Fruit fly (Drosophila melanogaster) whole organism, embryonic: ENCODE measurements around the gene CG32712.
A peak's percentile ranks its signal among the peaks of the same experiment; 100 is the strongest.

Source experiments
- Atf6 ChIP-seq: fragments of 200-800 bp; sonication (Bioruptor generic); IDR thresholded peaks from 2 replicates; pipeline ENCODE4 v1.3.6; 2022; ENCODE audit warnings: missing biosample characterization, missing genetic modification characterization
- CG10267 ChIP-seq: fragments of 200-800 bp; sonication (Bioruptor generic); optimal IDR thresholded peaks from 2 replicates; lab custom pipeline; 2018; ENCODE audit warnings: missing biosample characterization, mild to moderate bottlenecking, missing genetic modification characterization, moderate library complexity
- CG10366 ChIP-seq: fragments of 200-800 bp; sonication (Bioruptor generic); IDR thresholded peaks from 2 replicates; pipeline ENCODE4 v1.3.6; 2022; ENCODE audit warnings: missing biosample characterization, missing genetic modification characterization
- CG10565 ChIP-seq: fragments of 200-800 bp; sonication (Bioruptor generic); optimal IDR thresholded peaks from 3 replicates; lab custom pipeline; 2016; ENCODE audit warnings: missing biosample characterization, mild to moderate bottlenecking, missing genetic modification characterization
- CG11093 ChIP-seq: fragments of 200-800 bp; sonication (Bioruptor generic); IDR thresholded peaks from 3 replicates; pipeline ENCODE4 v1.3.6; 2022; ENCODE audit warnings: missing biosample characterization, missing genetic modification characterization
- CG11456 ChIP-seq: fragments of 200-800 bp; sonication (Bioruptor generic); IDR thresholded peaks from 3 replicates; pipeline ENCODE4 v1.3.6; 2022; ENCODE audit warnings: missing biosample characterization, missing genetic modification characterization
- CG12391 ChIP-seq: fragments of 200-800 bp; sonication (Bioruptor generic); optimal IDR thresholded peaks from 3 replicates; lab custom pipeline; 2018; ENCODE audit warnings: missing biosample characterization, mild to moderate bottlenecking, missing genetic modification characterization, moderate library complexity
- CG13296 ChIP-seq: fragments of 200-800 bp; sonication (Bioruptor generic); optimal IDR thresholded peaks from 3 replicates; lab custom pipeline; 2018; ENCODE audit warnings: missing biosample characterization, mild to moderate bottlenecking, missing genetic modification characterization
- CG17385 ChIP-seq: fragments of 200-800 bp; sonication (Bioruptor generic); optimal IDR thresholded peaks from 3 replicates; lab custom pipeline; 2018; ENCODE audit warnings: missing biosample characterization, mild to moderate bottlenecking, missing genetic modification characterization
- CG2120 ChIP-seq: fragments of 200-800 bp; sonication (Bioruptor generic); optimal IDR thresholded peaks from 3 replicates; lab custom pipeline; 2016; ENCODE audit warnings: missing biosample characterization, missing genetic modification characterization
- CG30020 ChIP-seq: fragments of 200-800 bp; optimal IDR thresholded peaks from 2 replicates; lab custom pipeline; 2019; ENCODE audit warnings: missing biosample characterization, mild to moderate bottlenecking, missing genetic modification characterization, moderate library complexity
- CG31224 ChIP-seq: fragments of 200-800 bp; sonication (Bioruptor generic); IDR thresholded peaks from 2 replicates; pipeline ENCODE4 v1.3.6; 2022; ENCODE audit warnings: missing biosample characterization, missing genetic modification characterization
- CG4617 ChIP-seq: fragments of 200-800 bp; sonication (Bioruptor generic); optimal IDR thresholded peaks from 3 replicates; lab custom pipeline; 2016; ENCODE audit warnings: missing biosample characterization, missing genetic modification characterization, borderline replicate concordance
- CG7271 ChIP-seq: fragments of 200-800 bp; sonication (Bioruptor generic); optimal IDR thresholded peaks from 2 replicates; lab custom pipeline; 2018; ENCODE audit warnings: missing biosample characterization, mild to moderate bottlenecking, missing genetic modification characterization, moderate library complexity
- CG7357 ChIP-seq: fragments of 200-800 bp; sonication (Bioruptor generic); IDR thresholded peaks from 3 replicates; pipeline ENCODE4 v1.3.6; 2022; ENCODE audit warnings: missing biosample characterization, missing genetic modification characterization
- CG8089 ChIP-seq: fragments of 200-800 bp; sonication (Bioruptor generic); optimal IDR thresholded peaks from 3 replicates; lab custom pipeline; 2016; ENCODE audit warnings: missing biosample characterization, missing genetic modification characterization
- CG9215 ChIP-seq: fragments of 200-800 bp; sonication (Bioruptor generic); IDR thresholded peaks from 2 replicates; pipeline ENCODE4 v1.3.6; 2022; ENCODE audit warnings: missing biosample characterization, missing genetic modification characterization
- CG9727 ChIP-seq: fragments of 200-800 bp; sonication (Bioruptor generic); optimal IDR thresholded peaks from 3 replicates; lab custom pipeline; 2017; ENCODE audit warnings: missing biosample characterization, mild to moderate bottlenecking, missing genetic modification characterization
- CoRest ChIP-seq: fragments of 200-800 bp; sonication (Bioruptor generic); optimal IDR thresholded peaks from 3 replicates; lab custom pipeline; 2018; ENCODE audit warnings: missing biosample characterization, mild to moderate bottlenecking, missing genetic modification characterization, moderate library complexity
- Dip3 ChIP-seq: fragments of 200-800 bp; sonication (Bioruptor generic); optimal IDR thresholded peaks from 3 replicates; lab custom pipeline; 2016; ENCODE audit warnings: missing biosample characterization, missing genetic modification characterization
- Doc2 ChIP-seq: fragments of 200-800 bp; sonication (Bioruptor generic); IDR thresholded peaks from 2 replicates; pipeline ENCODE4 v1.3.6; 2022; ENCODE audit warnings: missing biosample characterization, missing genetic modification characterization
- Eip74EF ChIP-seq, 2 experiments: fragments of 200-800 bp in 1 of 2; fragments of >200 bp in 1 of 2; sonication (Bioruptor generic) in 1 of 2; optimal IDR thresholded peaks; 2 replicates each; lab custom pipeline; 2017 to 2019; ENCODE audit warnings: missing biosample characterization in 2 of 2, missing genetic modification characterization in 2 of 2, mild to moderate bottlenecking in 1 of 2, moderate library complexity in 1 of 2
- H15 ChIP-seq: fragments of 200-800 bp; sonication (Bioruptor generic); IDR thresholded peaks from 3 replicates; pipeline ENCODE4 v1.3.6; 2022; ENCODE audit warnings: missing biosample characterization, missing genetic modification characterization
- HmgZ ChIP-seq: fragments of 200-800 bp; sonication (Bioruptor generic); optimal IDR thresholded peaks from 2 replicates; lab custom pipeline; 2018; ENCODE audit warnings: missing biosample characterization, mild to moderate bottlenecking, missing genetic modification characterization
- MBD-R2 ChIP-seq: fragments of 200-800 bp; sonication (Bioruptor generic); IDR thresholded peaks from 2 replicates; pipeline ENCODE4 v1.3.6; 2022; ENCODE audit warnings: missing biosample characterization, missing genetic modification characterization
- Mes4 ChIP-seq: fragments of 200-800 bp; sonication (Bioruptor generic); optimal IDR thresholded peaks from 2 replicates; lab custom pipeline; 2016; ENCODE audit warnings: missing biosample characterization, missing genetic modification characterization
- NfI ChIP-seq: fragments of 200-800 bp; sonication (Bioruptor generic); optimal IDR thresholded peaks from 3 replicates; lab custom pipeline; 2018; ENCODE audit warnings: missing biosample characterization, mild to moderate bottlenecking, missing genetic modification characterization, moderate library complexity
- Pdp1 ChIP-seq, 2 experiments: fragments of 200-800 bp; sonication (Bioruptor generic); optimal IDR thresholded peaks; 3 replicates each; lab custom pipeline; 2016; ENCODE audit warnings: missing biosample characterization in 2 of 2, missing genetic modification characterization in 2 of 2, mild to moderate bottlenecking in 1 of 2, moderate library complexity in 1 of 2
- Six4 ChIP-seq: fragments of 200-800 bp; sonication (Bioruptor generic); optimal IDR thresholded peaks from 2 replicates; lab custom pipeline; 2016; ENCODE audit warnings: missing biosample characterization, missing genetic modification characterization
- Sox100B ChIP-seq: fragments of 200-800 bp; sonication (Bioruptor generic); optimal IDR thresholded peaks from 3 replicates; lab custom pipeline; 2018; ENCODE audit warnings: missing biosample characterization, mild to moderate bottlenecking, missing genetic modification characterization
- ash1 ChIP-seq: fragments of 200-800 bp; sonication (Bioruptor generic); optimal IDR thresholded peaks from 2 replicates; lab custom pipeline; 2018; ENCODE audit warnings: missing biosample characterization, mild to moderate bottlenecking, missing genetic modification characterization
- chinmo ChIP-seq: fragments of 200-800 bp; sonication (Bioruptor generic); IDR thresholded peaks from 4 replicates; pipeline ENCODE4 v1.3.6; 2022; ENCODE audit warnings: missing biosample characterization, missing genetic modification characterization; ENCODE audit not compliant: partially characterized antibody
- dmrt11E ChIP-seq: fragments of 200-800 bp; sonication (Bioruptor generic); optimal IDR thresholded peaks from 3 replicates; lab custom pipeline; 2018; ENCODE audit warnings: missing biosample characterization, mild to moderate bottlenecking, missing genetic modification characterization, moderate library complexity
- dmrt99B ChIP-seq: fragments of 200-800 bp; sonication (Bioruptor generic); optimal IDR thresholded peaks from 2 replicates; lab custom pipeline; 2018; ENCODE audit warnings: missing biosample characterization, mild to moderate bottlenecking, missing genetic modification characterization, moderate library complexity
- dysf ChIP-seq: fragments of 200-800 bp; sonication (Bioruptor generic); IDR thresholded peaks from 3 replicates; pipeline ENCODE4 v1.3.6; 2022; ENCODE audit warnings: missing biosample characterization, missing genetic modification characterization
- en ChIP-seq: fragments of 200-800 bp; sonication (Bioruptor generic); optimal IDR thresholded peaks from 2 replicates; lab custom pipeline; 2016; ENCODE audit warnings: missing biosample characterization, missing genetic modification characterization
- ewg ChIP-seq: fragments of 200-800 bp; sonication (Bioruptor generic); optimal IDR thresholded peaks from 3 replicates; lab custom pipeline; 2017; ENCODE audit warnings: mild to moderate bottlenecking, missing biosample characterization, missing genetic modification reagents, missing genetic modification characterization
- gsb ChIP-seq: fragments of 200-800 bp; sonication (Bioruptor generic); IDR thresholded peaks from 2 replicates; pipeline ENCODE4 v1.3.6; 2022; ENCODE audit warnings: missing biosample characterization, missing genetic modification characterization
- hkb ChIP-seq, 2 experiments: fragments of 200-800 bp in 1 of 2; fragments of >200 bp in 1 of 2; sonication (Bioruptor generic) in 1 of 2; IDR thresholded peaks in 1 of 2; optimal IDR thresholded peaks in 1 of 2; 2 replicates each; pipeline versions ENCODE4 v1.3.6 to Lab custom; 2017 to 2022; ENCODE audit warnings: missing biosample characterization in 1 of 2, missing genetic modification characterization in 1 of 2
- insv ChIP-seq, 2 experiments: fragments of 200-800 bp; sonication (Bioruptor generic); optimal IDR thresholded peaks; 3 replicates each; lab custom pipeline; 2016 to 2018; ENCODE audit warnings: missing biosample characterization in 2 of 2, missing genetic modification characterization in 2 of 2
- jumu ChIP-seq: fragments of 200-800 bp; sonication (Bioruptor generic); optimal IDR thresholded peaks from 3 replicates; lab custom pipeline; 2016; ENCODE audit warnings: missing biosample characterization, missing genetic modification characterization
- knrl ChIP-seq: fragments of 200-800 bp; sonication (Bioruptor generic); IDR thresholded peaks from 3 replicates; pipeline ENCODE4 v1.3.6; 2022; ENCODE audit warnings: missing biosample characterization, missing genetic modification characterization; ENCODE audit not compliant: partially characterized antibody
- otp ChIP-seq: fragments of 200-800 bp; sonication (Bioruptor generic); IDR thresholded peaks from 3 replicates; pipeline ENCODE4, ENCODE4 v1.3.6; 2022; ENCODE audit warnings: missing biosample characterization, missing genetic modification characterization
- pzg ChIP-seq: fragments of 200-800 bp; sonication (Bioruptor generic); optimal IDR thresholded peaks from 3 replicates; lab custom pipeline; 2018; ENCODE audit warnings: missing biosample characterization, mild to moderate bottlenecking, missing genetic modification characterization, moderate library complexity
- slbo ChIP-seq: fragments of 200-800 bp; sonication (Bioruptor generic); IDR thresholded peaks from 2 replicates; pipeline ENCODE4 v1.3.6; 2022; ENCODE audit warnings: missing biosample characterization, missing genetic modification characterization
- sob ChIP-seq: fragments of 200-800 bp; sonication (Bioruptor generic); IDR thresholded peaks from 2 replicates; pipeline ENCODE4 v1.3.6; 2022; ENCODE audit warnings: missing biosample characterization, missing genetic modification characterization
- sqz ChIP-seq: fragments of 200-800 bp; sonication (Bioruptor generic); optimal IDR thresholded peaks from 3 replicates; lab custom pipeline; 2018; ENCODE audit warnings: missing biosample characterization, mild to moderate bottlenecking, missing genetic modification characterization
- ttk ChIP-seq: fragments of 200-800 bp; sonication (Bioruptor generic); IDR thresholded peaks from 2 replicates; pipeline ENCODE4 v2.1.2; 2022; ENCODE audit warnings: missing biosample characterization, missing genetic modification characterization
- unc-4 ChIP-seq: fragments of 200-800 bp; sonication (Bioruptor generic); IDR thresholded peaks from 2 replicates; pipeline ENCODE4 v1.3.6; 2022; ENCODE audit warnings: missing biosample characterization, missing genetic modification characterization; ENCODE audit not compliant: partially characterized antibody

Gene CG32712

dm6 chrX:8436656-8437284 lies 3.2 kb upstream of the CG32712 start, which contains the start of gene CG1440 (continued):
- TF ChIP-seq MBD-R2 (peak; percentile 75), ewg (no peak), CG7271 (peak; percentile 4), CG9215 (no peak), knrl (peak; percentile 11; the same call in 1 of the 3 replicates), ttk (GFP tag; lab: Robert Waterston, UW) (no peak), CG8089 (GFP tag; lab: Kevin White, UChicago) (no peak), sqz (GFP tag; lab: Kevin White, UChicago) (peak; percentile 81), Atf6 (0 out of 2 replicates have a peak, but pooled peaks have one; percentile 5), H15 (GFP tag; lab: Robert Waterston, UW) (no peak), dysf (GFP tag; lab: Robert Waterston, UW) (no peak), CG17385 (GFP tag; lab: Kevin White, UChicago) (no peak), CG10366 (no peak), CG10267 (peak; percentile 75), insv (GFP tag; optimal IDR thresholded peaks at IDR 0.05; lab: Kevin White, UChicago) (peak in 1 of 2 experiments; percentile 21), Mes4 (GFP tag; lab: Kevin White, UChicago) (peak; percentile 21), hkb (optimal IDR thresholded peaks at IDR 0.05; lab: Kevin White, UChicago) (no peak), hkb (GFP tag; IDR thresholded peaks at IDR 0.05; lab: Robert Waterston, UW) (peak; percentile 47; the same call in 1 of the 2 replicates), slbo (GFP tag; lab: Robert Waterston, UW) (peak; percentile 33; the same call in 1 of the 2 replicates), en (no peak), Dip3 (GFP tag; lab: Kevin White, UChicago) (peak; percentile 40), CG11093 (GFP tag; lab: Robert Waterston, UW) (no peak), pzg (peak; percentile 84), CG13296 (GFP tag; lab: Kevin White, UChicago) (no peak), gsb (GFP tag; lab: Robert Waterston, UW) (no peak), CG7357 (no peak), CG31224 (no peak), Six4 (GFP tag; lab: Kevin White, UChicago) (no peak), CG4617 (GFP tag; lab: Kevin White, UChicago) (peak; percentile 20), dmrt11E (tag; lab: Kevin White, UChicago) (peak; percentile 24), otp (GFP tag; lab: Robert Waterston, UW) (no peak), HmgZ (tag; lab: Kevin White, UChicago) (peak; percentile 1), CG30020 (tag; lab: Kevin White, UChicago) (no peak), Pdp1 (GFP tag; optimal IDR thresholded peaks at IDR 0.05; lab: Kevin White, UChicago) (peak in 1 of 2 experiments; percentile 89), CG11456 (GFP tag; lab: Robert Waterston, UW) (no peak), Doc2 (GFP tag; lab: Robert Waterston, UW) (no peak), chinmo (GFP tag; lab: Robert Waterston, UW) (no peak), jumu (GFP tag; lab: Kevin White, UChicago) (peak; percentile 20), Sox100B (GFP tag; lab: Kevin White, UChicago) (no peak), dmrt99B (tag; lab: Kevin White, UChicago) (no peak), CoRest (no peak), sob (GFP tag; lab: Robert Waterston, UW) (0 out of 2 replicates have a peak, but pooled peaks have one; percentile 34), CG2120 (GFP tag; lab: Kevin White, UChicago) (peak; percentile 56), CG10565 (GFP tag; lab: Kevin White, UChicago) (no peak), NfI (no peak), Eip74EF (GFP tag; optimal IDR thresholded peaks at IDR 0.05; lab: Kevin White, UChicago) (no peak), CG12391 (tag; lab: Kevin White, UChicago) (peak; percentile 66), ash1 (GFP tag; lab: Kevin White, UChicago) (no peak), CG9727 (GFP tag; lab: Kevin White, UChicago) (no peak), unc-4 (peak; percentile 39; the same call in 1 of the 2 replicates)
